Fruit fly (Drosophila melanogaster): ENCODE data around the gene Cht11.

DNA sequence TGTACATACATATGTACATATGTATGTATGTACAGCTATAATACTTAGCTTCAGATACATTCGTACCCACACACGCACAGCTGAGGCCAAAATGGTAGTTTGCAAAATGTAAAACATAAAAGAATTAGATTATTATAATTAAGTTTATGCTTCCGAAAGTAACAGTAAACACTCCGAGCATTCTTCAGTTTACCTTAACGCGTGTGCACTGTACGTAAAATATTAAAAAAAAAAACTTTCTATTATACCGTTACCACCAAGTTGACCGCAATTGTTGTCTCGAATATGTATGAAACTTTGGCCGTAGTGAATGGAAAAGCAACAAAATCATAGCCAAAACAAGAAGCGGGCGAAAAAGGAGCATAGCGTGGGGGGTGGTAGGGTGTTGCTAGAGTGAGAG is 5.2 kb upstream of the Cht11 start:
- TF ChIP-seq CG32532 (GFP tag; IDR thresholded peaks at IDR 0.05) (peak; percentile 87), CG6254 (GFP tag; optimal IDR thresholded peaks at IDR 0.05) (peak; percentile 67), jumu (GFP tag; optimal IDR thresholded peaks at IDR 0.05) (peak; percentile 59), kay (GFP tag; optimal IDR thresholded peaks at IDR 0.05) (peak; percentile 61), Bdp1 (GFP tag; optimal IDR thresholded peaks at IDR 0.05) (peak; percentile 7), CG33213 (GFP tag; optimal IDR thresholded peaks at IDR 0.05) (peak; percentile 22), CG7357 (GFP tag; IDR thresholded peaks at IDR 0.05) (peak; percentile 60; the same call in 1 of the 3 replicates), MBD-R2 (GFP tag; IDR thresholded peaks at IDR 0.05) (peak; percentile 31; the same call in 1 of the 2 replicates), CG10959 (GFP tag; IDR thresholded peaks at IDR 0.05) (0 out of 2 replicates have a peak, but pooled peaks have one; percentile 30), unpg (GFP tag; optimal IDR thresholded peaks at IDR 0.05) (peak; percentile 89), HmgZ (tag; optimal IDR thresholded peaks at IDR 0.05) (peak; percentile 48)
